Worm (Caenorhabditis elegans) whole organism, L2 larva: ENCODE measurements around the gene old-1.

Source experiments
- C34F6.9 ChIP-seq: fragments of 150-350 bp; optimal IDR thresholded peaks from 2 replicates; lab custom pipeline; 2014; ENCODE audit warnings: missing biosample characterization, missing genetic modification characterization
- R02D3.7 ChIP-seq: fragments of 150-350 bp; optimal IDR thresholded peaks from 2 replicates; lab custom pipeline; 2014; ENCODE audit warnings: missing biosample characterization, missing genetic modification characterization
- Y55F3AM.14 ChIP-seq: fragments of 200-800 bp; sonication (Bioruptor generic); optimal IDR thresholded peaks from 2 replicates; lab custom pipeline; 2018; ENCODE audit warnings: mild to moderate bottlenecking, missing genetic modification characterization, missing compliant biosample characterization
- ZK546.5 ChIP-seq: sonication (generic microtip); optimal IDR thresholded peaks from 2 replicates; lab custom pipeline; 2017; ENCODE audit warnings: missing biosample characterization, missing genetic modification characterization
- alr-1 ChIP-seq: fragments of 150-350 bp; optimal IDR thresholded peaks from 2 replicates; lab custom pipeline; 2014; ENCODE audit warnings: missing biosample characterization, missing genetic modification characterization
- aly-2 ChIP-seq: fragments of 150-350 bp; optimal IDR thresholded peaks from 2 replicates; lab custom pipeline; 2014; ENCODE audit warnings: missing biosample characterization, missing genetic modification characterization
- crh-2 ChIP-seq: sonication (generic microtip); optimal IDR thresholded peaks from 2 replicates; lab custom pipeline; 2017; ENCODE audit warnings: missing biosample characterization, missing genetic modification characterization
- dmd-4 ChIP-seq: sonication (generic microtip); optimal IDR thresholded peaks from 2 replicates; lab custom pipeline; 2017; ENCODE audit warnings: missing biosample characterization, missing genetic modification characterization
- elt-3 ChIP-seq: sonication (generic microtip); optimal IDR thresholded peaks from 2 replicates; lab custom pipeline; 2017; ENCODE audit warnings: missing biosample characterization, missing genetic modification characterization
- fos-1 ChIP-seq: fragments of 150-350 bp; optimal IDR thresholded peaks from 2 replicates; lab custom pipeline; 2014; ENCODE audit warnings: missing biosample characterization, missing genetic modification characterization
- lin-11 ChIP-seq: fragments of 150-350 bp; sonication (generic microtip); optimal IDR thresholded peaks from 2 replicates; lab custom pipeline; 2014; ENCODE audit warnings: missing biosample characterization, missing genetic modification characterization, inconsistent platforms, mixed read lengths
- lin-13 ChIP-seq: fragments of 150-350 bp; optimal IDR thresholded peaks from 2 replicates; lab custom pipeline; 2014; ENCODE audit warnings: missing biosample characterization, missing genetic modification reagents, missing genetic modification characterization
- lin-39 ChIP-seq: fragments of 150-350 bp; optimal IDR thresholded peaks from 2 replicates; lab custom pipeline; 2014; ENCODE audit warnings: missing biosample characterization, missing genetic modification reagents, missing genetic modification characterization
- mab-5 ChIP-seq: fragments of 150-350 bp; optimal IDR thresholded peaks from 2 replicates; lab custom pipeline; 2014; ENCODE audit warnings: missing biosample characterization, missing genetic modification characterization
- mbf-1 ChIP-seq: sonication (generic microtip); optimal IDR thresholded peaks from 2 replicates; lab custom pipeline; 2017; ENCODE audit warnings: missing biosample characterization, missing genetic modification characterization
- mdl-1 ChIP-seq, 2 experiments: fragments of 150-350 bp in 1 of 2; sonication (generic microtip) in 1 of 2; optimal IDR thresholded peaks; 2 replicates each; lab custom pipeline; 2017; ENCODE audit warnings: missing biosample characterization in 2 of 2, missing genetic modification characterization in 2 of 2
- nhr-11 ChIP-seq: fragments of 150-350 bp; optimal IDR thresholded peaks from 2 replicates; lab custom pipeline; 2014; ENCODE audit warnings: missing biosample characterization, missing genetic modification characterization
- nhr-129 ChIP-seq: fragments of 150-350 bp; optimal IDR thresholded peaks from 2 replicates; lab custom pipeline; 2014; ENCODE audit warnings: missing biosample characterization, missing genetic modification characterization
- nhr-21 ChIP-seq: fragments of 150-350 bp; optimal IDR thresholded peaks from 2 replicates; lab custom pipeline; 2014; ENCODE audit warnings: missing biosample characterization, missing genetic modification characterization
- nhr-23 ChIP-seq: fragments of 150-350 bp; optimal IDR thresholded peaks from 2 replicates; lab custom pipeline; 2014; ENCODE audit warnings: missing biosample characterization, missing genetic modification reagents, missing genetic modification characterization
- nhr-25 ChIP-seq: fragments of 150-350 bp; sonication (generic microtip); optimal IDR thresholded peaks from 3 replicates; lab custom pipeline; 2014; ENCODE audit warnings: missing biosample characterization, missing genetic modification characterization
- nhr-77 ChIP-seq: fragments of 150-350 bp; optimal IDR thresholded peaks from 2 replicates; lab custom pipeline; 2014; ENCODE audit warnings: missing biosample characterization, missing genetic modification characterization
- peb-1 ChIP-seq: fragments of 150-350 bp; optimal IDR thresholded peaks from 2 replicates; lab custom pipeline; 2014; ENCODE audit warnings: missing biosample characterization, missing genetic modification characterization
- sem-4 ChIP-seq: fragments of 150-350 bp; optimal IDR thresholded peaks from 2 replicates; lab custom pipeline; 2014; ENCODE audit warnings: missing biosample characterization, missing genetic modification reagents, missing genetic modification characterization
- skn-1 ChIP-seq: sonication (generic microtip); optimal IDR thresholded peaks from 2 replicates; lab custom pipeline; 2017; ENCODE audit warnings: missing biosample characterization, missing genetic modification characterization
- sma-3 ChIP-seq: sonication (generic microtip); optimal IDR thresholded peaks from 2 replicates; lab custom pipeline; 2016; ENCODE audit warnings: missing genetic modification reagents, missing genetic modification characterization, missing compliant biosample characterization
- sma-9 ChIP-seq, 2 experiments: fragments of 150-350 bp in 1 of 2; sonication (generic microtip) in 1 of 2; optimal IDR thresholded peaks; 2 replicates each; lab custom pipeline; 2014 to 2016; ENCODE audit warnings: missing genetic modification characterization in 2 of 2, mild to moderate bottlenecking in 1 of 2, missing biosample characterization in 1 of 2, missing compliant biosample characterization in 1 of 2, missing genetic modification reagents in 1 of 2, moderate library complexity in 1 of 2
- snpc-4 ChIP-seq: fragments of 150-350 bp; optimal IDR thresholded peaks from 2 replicates; lab custom pipeline; 2014; ENCODE audit warnings: missing biosample characterization, missing genetic modification characterization
- unc-55 ChIP-seq: fragments of 150-350 bp; sonication (generic microtip); optimal IDR thresholded peaks from 3 replicates; lab custom pipeline; 2014; ENCODE audit warnings: missing biosample characterization, missing genetic modification reagents, missing genetic modification characterization
- unc-62 ChIP-seq: fragments of 150-350 bp; optimal IDR thresholded peaks from 2 replicates; lab custom pipeline; 2014; ENCODE audit warnings: missing biosample characterization, missing genetic modification reagents, missing genetic modification characterization
- zag-1 ChIP-seq: fragments of 150-350 bp; optimal IDR thresholded peaks from 2 replicates; lab custom pipeline; 2014; ENCODE audit warnings: missing biosample characterization, missing genetic modification characterization
- ztf-4 ChIP-seq: fragments of 150-350 bp; optimal IDR thresholded peaks from 2 replicates; lab custom pipeline; 2014; ENCODE audit warnings: missing biosample characterization, missing genetic modification characterization

The old-1 gene

DNA sequence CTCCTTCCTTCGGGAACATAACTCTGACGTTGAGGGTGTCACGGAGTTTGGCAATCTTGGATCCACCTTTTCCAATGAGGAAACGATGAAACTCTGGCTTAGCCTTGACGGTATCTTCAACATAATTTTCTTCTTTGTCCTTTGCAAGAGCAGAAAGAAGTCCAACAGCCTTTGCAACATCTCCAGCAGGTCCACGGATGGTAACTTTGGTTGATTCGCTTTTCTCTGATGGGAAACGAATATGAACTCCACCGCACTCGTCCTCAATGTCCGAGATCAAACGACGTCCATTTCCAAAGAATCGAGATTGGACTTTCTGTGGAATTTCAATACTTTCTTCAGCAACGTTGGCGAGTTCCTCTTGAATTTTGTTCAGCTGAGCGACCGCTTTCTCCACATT is 20.0 kb upstream of the old-1 start:
- TF ChIP-seq snpc-4 (tag; lab: Kevin White, UChicago) (no peak), nhr-21 (tag; lab: Kevin White, UChicago) (no peak)
- TF ChIP-seq, all 48 proteins: peak for 0

DNA sequence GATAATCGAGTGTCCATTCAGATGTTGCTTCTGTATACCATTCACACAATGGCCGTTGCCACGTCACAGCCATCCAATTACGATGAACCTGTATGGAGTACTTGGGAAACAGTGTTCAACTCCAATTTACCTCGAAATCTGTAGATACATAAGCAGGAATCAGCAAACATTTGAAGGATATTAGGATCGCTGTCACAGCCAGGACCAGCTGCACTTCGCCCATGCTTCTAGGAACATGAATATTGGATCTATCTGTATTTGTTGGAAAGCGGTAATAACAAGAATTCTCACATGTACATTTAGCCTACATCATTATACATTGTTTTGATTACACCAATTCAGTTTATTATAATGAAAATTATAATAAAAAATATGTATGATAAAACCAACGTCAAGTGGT is 17.7 kb upstream of the old-1 start, which contains the start of gene algn-8:
algn-8 (minus strand) TSS at position 227 of the 400 bp plus-strand sequence.
- no peak for TF ChIP-seq R02D3.7 (tag; lab: Kevin White, UChicago)
- TF ChIP-seq fos-1: no peak
- TF ChIP-seq elt-3 (tag; lab: Kevin White, UChicago): no peak
- no peak for TF ChIP-seq mdl-1 (tag; optimal IDR thresholded peaks at IDR 0.05; lab: Kevin White, UChicago)
- no peak for TF ChIP-seq sma-9 (GFP tag; optimal IDR thresholded peaks at IDR 0.05; lab: Kevin White, UChicago)
- no peak for TF ChIP-seq sma-9 (tag; optimal IDR thresholded peaks at IDR 0.05; lab: Kevin White, UChicago)
- TF ChIP-seq nhr-129 (tag; lab: Kevin White, UChicago): no peak
- no peak for TF ChIP-seq mab-5 (tag; lab: Kevin White, UChicago)
- no peak for TF ChIP-seq lin-39 (tag; lab: Kevin White, UChicago)
- no peak for TF ChIP-seq mbf-1 (tag; lab: Kevin White, UChicago)
- TF ChIP-seq skn-1 (tag; lab: Kevin White, UChicago): no peak
- no peak for TF ChIP-seq sma-3 (GFP tag; lab: Kevin White, UChicago)
- no peak for TF ChIP-seq zag-1
- TF ChIP-seq C34F6.9: no peak
- no peak for TF ChIP-seq unc-62 (GFP tag; lab: Kevin White, UChicago)
- TF ChIP-seq nhr-11 (tag; lab: Kevin White, UChicago): no peak
- TF ChIP-seq Y55F3AM.14 (GFP tag; lab: Kevin White, UChicago): no peak
- TF ChIP-seq ZK546.5: no peak

DNA sequence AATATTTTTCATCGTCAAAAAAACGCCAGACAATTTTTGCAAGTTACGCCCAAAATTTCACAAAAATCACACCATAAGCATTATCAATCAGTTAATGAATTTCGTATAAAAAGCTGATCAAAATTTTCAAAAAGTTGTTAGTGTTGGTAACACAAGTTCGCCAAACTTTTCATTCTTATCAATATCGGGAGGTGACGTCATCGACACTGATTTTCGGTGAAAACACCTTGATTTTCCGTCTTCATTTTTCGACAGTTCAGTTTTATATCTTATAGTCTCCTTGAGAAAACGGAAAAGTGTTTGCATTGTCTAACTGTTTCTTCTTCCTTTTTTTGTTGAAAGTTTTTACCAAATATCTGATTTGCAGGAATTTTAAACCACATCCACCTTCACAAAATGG is 12.3 kb upstream of the old-1 start, which contains the start of gene C08H9.15:
C08H9.15 (plus strand) TSS at position 368 of the 400 bp plus-strand sequence.
- TF ChIP-seq Y55F3AM.14 (GFP tag; lab: Kevin White, UChicago): no peak
- peak; percentile 31 for TF ChIP-seq nhr-25 (tag; lab: Kevin White, UChicago)
- no peak for TF ChIP-seq nhr-77 (tag; lab: Kevin White, UChicago)
- no peak for TF ChIP-seq R02D3.7 (tag; lab: Kevin White, UChicago)
- no peak for TF ChIP-seq unc-55
- peak; percentile 64 for TF ChIP-seq sma-3 (GFP tag; lab: Kevin White, UChicago)
- TF ChIP-seq lin-11 (tag; lab: Kevin White, UChicago): no peak
- TF ChIP-seq zag-1: no peak

DNA sequence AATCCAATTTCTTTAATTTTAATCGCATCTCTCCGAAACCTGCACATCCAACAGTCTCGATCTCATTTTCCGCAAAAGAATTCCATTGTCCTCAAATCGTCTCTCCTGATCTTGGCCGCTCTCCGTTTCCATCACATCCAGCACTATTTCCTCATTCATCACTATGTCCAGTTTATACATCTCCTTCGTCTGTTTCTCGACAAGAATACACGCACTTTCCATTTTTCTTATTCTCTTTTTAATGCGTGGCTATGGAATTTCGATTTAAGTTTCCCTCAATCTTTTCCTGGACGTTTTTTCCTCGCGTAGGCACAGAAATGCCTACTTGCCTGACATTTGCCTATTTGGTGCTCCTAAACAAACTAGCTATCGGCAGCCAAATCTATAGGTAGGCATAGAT is 11.3 kb upstream of the old-1 start:
- no peak for TF ChIP-seq peb-1 (tag; lab: Kevin White, UChicago)
- no peak for TF ChIP-seq lin-13 (GFP tag; lab: Kevin White, UChicago)
- no peak for TF ChIP-seq nhr-11 (tag; lab: Kevin White, UChicago)
- no peak for TF ChIP-seq ztf-4
- TF ChIP-seq sem-4 (tag; lab: Kevin White, UChicago): no peak
- no peak for TF ChIP-seq aly-2 (tag; lab: Kevin White, UChicago)
- no peak for TF ChIP-seq mdl-1 (tag; optimal IDR thresholded peaks at IDR 0.05; lab: Kevin White, UChicago)
- no peak for TF ChIP-seq nhr-77 (tag; lab: Kevin White, UChicago)
- TF ChIP-seq crh-2 (tag; lab: Kevin White, UChicago): no peak
- TF ChIP-seq alr-1 (tag; lab: Kevin White, UChicago): no peak
- TF ChIP-seq unc-62 (GFP tag; lab: Kevin White, UChicago): no peak
- TF ChIP-seq snpc-4 (tag; lab: Kevin White, UChicago): no peak
- TF ChIP-seq dmd-4: no peak
- TF ChIP-seq Y55F3AM.14 (GFP tag; lab: Kevin White, UChicago): no peak
- TF ChIP-seq nhr-23 (tag; lab: Kevin White, UChicago): no peak

DNA sequence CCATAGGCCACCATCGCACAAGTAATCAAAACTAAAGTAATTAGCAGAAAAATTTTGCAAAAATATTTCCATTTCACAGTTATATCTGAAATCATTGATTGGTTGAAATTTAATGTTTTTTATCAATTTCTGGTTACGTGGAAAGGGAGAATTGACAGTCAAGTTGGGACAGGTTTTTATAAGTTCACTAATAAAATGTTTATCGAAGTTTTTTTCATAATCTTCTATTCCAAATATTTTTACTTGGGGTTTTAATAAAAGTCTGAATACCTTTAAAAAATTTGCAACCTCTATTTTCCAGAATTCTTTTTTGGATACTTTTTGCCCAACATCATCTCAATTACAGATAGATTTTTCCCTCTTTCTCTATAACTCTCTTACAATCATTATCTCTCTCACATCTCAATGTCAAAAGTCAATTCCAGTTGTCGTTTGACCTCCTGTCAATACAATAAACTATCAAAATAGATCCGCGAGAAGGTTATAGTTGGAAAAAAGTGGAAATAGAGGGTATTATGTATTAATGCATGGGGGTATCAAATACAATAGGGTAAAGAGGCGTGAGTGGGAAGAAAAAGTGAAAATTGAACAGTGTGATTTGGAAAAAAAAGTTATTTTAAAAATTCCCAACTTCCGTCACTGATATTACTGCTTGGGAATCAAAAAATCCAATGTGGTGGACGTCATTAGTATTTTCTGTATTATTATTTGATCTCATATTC is 6.1 kb upstream of the old-1 start, which contains the start of the genes chil-2 and ctsa-3.2:
chil-2 (minus strand) TSS at position 101 of the 722 bp plus-strand sequence.
ctsa-3.2 (plus strand) TSS at position 672 of the 722 bp plus-strand sequence.
- TF ChIP-seq R02D3.7 (tag; lab: Kevin White, UChicago) (no peak), mab-5 (tag; lab: Kevin White, UChicago) (no peak)
